Fruit fly (Drosophila melanogaster): ENCODE data around the gene CG43218.

CG43218 gene

DNA sequence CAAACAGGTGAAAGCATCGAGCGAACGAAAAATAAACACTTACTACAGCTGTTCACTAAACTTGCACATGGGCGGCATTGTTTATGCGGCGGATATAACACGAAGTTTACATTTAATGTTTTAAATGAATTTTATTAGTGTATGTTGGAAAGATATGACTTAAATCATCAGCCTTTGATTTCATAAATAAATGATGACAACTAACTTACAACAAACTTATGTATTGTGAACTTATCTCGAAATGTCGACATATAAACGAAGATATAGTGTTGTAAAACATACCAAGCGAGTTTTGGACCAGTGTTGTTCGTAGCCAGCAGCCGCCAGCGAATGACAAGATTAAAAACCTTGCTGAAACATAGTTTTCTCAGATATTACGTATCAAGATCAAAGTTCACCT is 46.6 kb downstream of the CG43218 start, which contains the start of the genes CG11309 and CG7632:
CG11309 (minus strand) TSS at position 259 of the 400 bp plus-strand sequence.
CG7632 (plus strand) TSS at position 298 of the 400 bp plus-strand sequence.
- peak; percentile 96 for TF ChIP-seq cic (GFP tag; optimal IDR thresholded peaks at IDR 0.05)
- TF ChIP-seq Hr96 (GFP tag; optimal IDR thresholded peaks at IDR 0.05) = peak; percentile 99
- TF ChIP-seq CG5204 (GFP tag; optimal IDR thresholded peaks at IDR 0.05) = peak; percentile 99
- TF ChIP-seq Mnt (GFP tag; optimal IDR thresholded peaks at IDR 0.05) = peak; percentile 99
- peak; percentile 100 for TF ChIP-seq CG7045 (GFP tag; optimal IDR thresholded peaks at IDR 0.05)
- TF ChIP-seq CG14711 (tag; optimal IDR thresholded peaks at IDR 0.05) = peak; percentile 99
- peak; percentile 98 for TF ChIP-seq Clk (GFP tag; optimal IDR thresholded peaks at IDR 0.05)
- TF ChIP-seq Crg-1 (GFP tag; optimal IDR thresholded peaks at IDR 0.05) = peak; percentile 99
- TF ChIP-seq CG1620 (GFP tag; optimal IDR thresholded peaks at IDR 0.05) = peak; percentile 99
- TF ChIP-seq CG33017 (tag; optimal IDR thresholded peaks at IDR 0.05) = peak; percentile 100
- peak; percentile 100 for TF ChIP-seq CG7101 (tag; optimal IDR thresholded peaks at IDR 0.05)
- TF ChIP-seq toe (GFP tag; optimal IDR thresholded peaks at IDR 0.05) = peak; percentile 99
- peak; percentile 96 for TF ChIP-seq pad (GFP tag; optimal IDR thresholded peaks at IDR 0.05)
- TF ChIP-seq bab1 (GFP tag; optimal IDR thresholded peaks at IDR 0.05) = peak; percentile 100
- TF ChIP-seq CG11617 (GFP tag; optimal IDR thresholded peaks at IDR 0.05) = peak; percentile 100
- peak; percentile 100 for TF ChIP-seq CG12768 (GFP tag; optimal IDR thresholded peaks at IDR 0.05)
- TF ChIP-seq kay (GFP tag; ENCODE audit: borderline replicate concordance) = peak; percentile 98
- TF ChIP-seq ovo (GFP tag; optimal IDR thresholded peaks at IDR 0.05) = peak; percentile 98
- no peak for TF ChIP-seq cnc (optimal IDR thresholded peaks at IDR 0.05)
- peak; percentile 96 for TF ChIP-seq tj (GFP tag; optimal IDR thresholded peaks at IDR 0.05)

Data from whole organism, adult.